Fruit fly (Drosophila melanogaster) whole organism, prepupa: ENCODE results near the gene Uck.

ENCODE experiments used
- Blimp-1 ChIP-seq: fragments of 200-800 bp; sonication (Bioruptor generic); optimal IDR thresholded peaks from 3 replicates; lab custom pipeline; 2017; ENCODE audit warnings: missing biosample characterization, missing genetic modification characterization, mild to moderate bottlenecking, moderate library complexity, missing genetic modification reagents
- CG10631 ChIP-seq: fragments of 200-800 bp; sonication (Bioruptor generic); optimal IDR thresholded peaks from 2 replicates; lab custom pipeline; 2016; ENCODE audit warnings: missing biosample characterization, missing genetic modification characterization
- CG10669 ChIP-seq: fragments of 200-800 bp; sonication (Bioruptor generic); optimal IDR thresholded peaks from 3 replicates; lab custom pipeline; 2018; ENCODE audit warnings: missing biosample characterization, mild to moderate bottlenecking, missing genetic modification characterization, moderate library complexity
- CG11902 ChIP-seq: fragments of 200-800 bp; sonication (Bioruptor generic); optimal IDR thresholded peaks from 3 replicates; lab custom pipeline; 2016; ENCODE audit warnings: missing biosample characterization, missing genetic modification characterization
- CG15336 ChIP-seq: fragments of 200-800 bp; sonication (Bioruptor generic); IDR thresholded peaks from 2 replicates; pipeline ENCODE4 v1.3.6; 2022; ENCODE audit warnings: missing biosample characterization, missing genetic modification characterization
- CG1621 ChIP-seq: fragments of 200-800 bp; sonication (Bioruptor generic); optimal IDR thresholded peaks from 3 replicates; lab custom pipeline; 2018; ENCODE audit warnings: missing biosample characterization, mild to moderate bottlenecking, missing genetic modification characterization
- CG3032 ChIP-seq: fragments of 200-800 bp; optimal IDR thresholded peaks from 2 replicates; lab custom pipeline; 2019; ENCODE audit warnings: missing biosample characterization, mild to moderate bottlenecking, missing genetic modification characterization, moderate library complexity
- CG32006 ChIP-seq: fragments of 200-800 bp; sonication (Bioruptor generic); optimal IDR thresholded peaks from 3 replicates; lab custom pipeline; 2017; ENCODE audit warnings: missing biosample characterization, mild to moderate bottlenecking, missing genetic modification characterization
- CG34406 ChIP-seq: fragments of 200-800 bp; sonication (Bioruptor generic); optimal IDR thresholded peaks from 3 replicates; lab custom pipeline; 2016; ENCODE audit warnings: missing biosample characterization, missing genetic modification characterization
- CG3919 ChIP-seq: fragments of 200-800 bp; sonication (Bioruptor generic); optimal IDR thresholded peaks from 3 replicates; lab custom pipeline; 2016; ENCODE audit warnings: missing biosample characterization, missing genetic modification characterization
- CG4318 ChIP-seq: fragments of 200-800 bp; sonication (Bioruptor generic); optimal IDR thresholded peaks from 3 replicates; lab custom pipeline; 2017; ENCODE audit warnings: missing biosample characterization, mild to moderate bottlenecking, missing genetic modification characterization
- CG6163 ChIP-seq: fragments of 200-800 bp; sonication (Bioruptor generic); IDR thresholded peaks from 3 replicates; pipeline ENCODE4 v1.3.6; 2022; ENCODE audit warnings: missing biosample characterization, missing genetic modification characterization
- CG6276 ChIP-seq: fragments of 200-800 bp; sonication (Bioruptor generic); optimal IDR thresholded peaks from 2 replicates; lab custom pipeline; 2017; ENCODE audit warnings: missing biosample characterization, mild to moderate bottlenecking, missing genetic modification characterization
- CG6808 ChIP-seq: fragments of 200-800 bp; sonication (Bioruptor generic); optimal IDR thresholded peaks from 3 replicates; lab custom pipeline; 2017; ENCODE audit warnings: missing biosample characterization, missing genetic modification characterization, mild to moderate bottlenecking, moderate library complexity, missing genetic modification reagents
- CG6854 ChIP-seq: fragments of 200-800 bp; sonication (Bioruptor generic); optimal IDR thresholded peaks from 2 replicates; lab custom pipeline; 2017; ENCODE audit warnings: missing biosample characterization, mild to moderate bottlenecking, missing genetic modification characterization
- CG7368 ChIP-seq: fragments of 200-800 bp; sonication (Bioruptor generic); optimal IDR thresholded peaks from 3 replicates; lab custom pipeline; 2016; ENCODE audit warnings: missing biosample characterization, missing genetic modification characterization
- CG8119 ChIP-seq: fragments of 200-800 bp; sonication (Bioruptor generic); IDR thresholded peaks from 3 replicates; pipeline ENCODE4 v1.3.6; 2022; ENCODE audit warnings: missing biosample characterization, missing genetic modification characterization
- CG8319 ChIP-seq: fragments of 200-800 bp; sonication (Bioruptor generic); optimal IDR thresholded peaks from 3 replicates; lab custom pipeline; 2016; ENCODE audit warnings: missing biosample characterization, missing genetic modification characterization
- CG8632 ChIP-seq: fragments of 200-800 bp; sonication (Bioruptor generic); optimal IDR thresholded peaks from 3 replicates; lab custom pipeline; 2016; ENCODE audit warnings: missing biosample characterization, missing genetic modification characterization
- CG9139 ChIP-seq: fragments of 200-800 bp; sonication (Bioruptor generic); optimal IDR thresholded peaks from 3 replicates; lab custom pipeline; 2017; ENCODE audit warnings: missing biosample characterization, mild to moderate bottlenecking, missing genetic modification characterization
- Eip75B ChIP-seq: fragments of 200-800 bp; sonication (Bioruptor generic); optimal IDR thresholded peaks from 3 replicates; lab custom pipeline; 2016; ENCODE audit warnings: missing biosample characterization, missing genetic modification characterization
- Eip78C ChIP-seq: fragments of 200-800 bp; sonication (Bioruptor generic); peaks from one replicate; lab custom pipeline; 2016; ENCODE audit warnings: missing biosample characterization, missing genetic modification characterization
- Ets21C ChIP-seq: fragments of 200-800 bp; sonication (Bioruptor generic); optimal IDR thresholded peaks from 3 replicates; lab custom pipeline; 2016; ENCODE audit warnings: missing biosample characterization, missing genetic modification characterization
- Ets96B ChIP-seq: fragments of 200-800 bp; optimal IDR thresholded peaks from 2 replicates; lab custom pipeline; 2019; ENCODE audit warnings: missing biosample characterization, mild to moderate bottlenecking, missing genetic modification characterization, moderate library complexity
- Gug ChIP-seq: fragments of 200-800 bp; sonication (Bioruptor generic); IDR thresholded peaks from 2 replicates; pipeline ENCODE4 v1.3.6; 2022; ENCODE audit warnings: missing biosample characterization, missing genetic modification characterization
- Hr4 ChIP-seq: fragments of 200-800 bp; sonication (Bioruptor generic); optimal IDR thresholded peaks from 3 replicates; lab custom pipeline; 2016; ENCODE audit warnings: missing biosample characterization, missing genetic modification characterization
- Met ChIP-seq: fragments of 200-800 bp; sonication (Bioruptor generic); optimal IDR thresholded peaks from 3 replicates; lab custom pipeline; 2016; ENCODE audit warnings: missing biosample characterization, missing genetic modification characterization
- OdsH ChIP-seq: fragments of 200-800 bp; sonication (Bioruptor generic); optimal IDR thresholded peaks from 3 replicates; lab custom pipeline; 2016; ENCODE audit warnings: missing biosample characterization, missing genetic modification characterization
- Sox102F ChIP-seq: fragments of 200-800 bp; sonication (Bioruptor generic); optimal IDR thresholded peaks from 2 replicates; lab custom pipeline; 2016; ENCODE audit warnings: missing biosample characterization, mild to moderate bottlenecking, missing genetic modification characterization
- Sox14 ChIP-seq: fragments of 200-800 bp; sonication (Bioruptor generic); optimal IDR thresholded peaks from 3 replicates; lab custom pipeline; 2016; ENCODE audit warnings: missing biosample characterization, missing genetic modification characterization
- Sox15 ChIP-seq: fragments of 200-800 bp; sonication (Bioruptor generic); optimal IDR thresholded peaks from 3 replicates; lab custom pipeline; 2016; ENCODE audit warnings: missing biosample characterization, missing genetic modification characterization
- achi ChIP-seq: fragments of 200-800 bp; sonication (Bioruptor generic); optimal IDR thresholded peaks from 3 replicates; lab custom pipeline; 2016; ENCODE audit warnings: missing biosample characterization, missing genetic modification characterization
- acj6 ChIP-seq: fragments of 200-800 bp; sonication (Bioruptor generic); optimal IDR thresholded peaks from 3 replicates; lab custom pipeline; 2016; ENCODE audit warnings: missing biosample characterization, missing genetic modification characterization
- dsx ChIP-seq: fragments of 200-800 bp; optimal IDR thresholded peaks from 3 replicates; lab custom pipeline; 2019; ENCODE audit warnings: missing biosample characterization, mild to moderate bottlenecking, missing genetic modification characterization, moderate library complexity; ENCODE audit not compliant: poor library complexity, severe bottlenecking
- eg ChIP-seq: fragments of 200-800 bp; sonication (Bioruptor generic); IDR thresholded peaks from 3 replicates; pipeline ENCODE4 v1.3.6; 2022; ENCODE audit warnings: missing biosample characterization, missing genetic modification characterization
- esn ChIP-seq: fragments of 200-800 bp; sonication (Bioruptor generic); optimal IDR thresholded peaks from 2 replicates; lab custom pipeline; 2016; ENCODE audit warnings: missing biosample characterization, mild to moderate bottlenecking, missing genetic modification characterization, moderate library complexity
- fd85E ChIP-seq: fragments of 200-800 bp; sonication (Bioruptor generic); optimal IDR thresholded peaks from 3 replicates; lab custom pipeline; 2016; ENCODE audit warnings: missing biosample characterization, missing genetic modification characterization
- fkh ChIP-seq: fragments of 200-800 bp; sonication (Bioruptor generic); optimal IDR thresholded peaks from 3 replicates; lab custom pipeline; 2017; ENCODE audit warnings: missing biosample characterization, mild to moderate bottlenecking, missing genetic modification characterization, moderate library complexity
- lz ChIP-seq: fragments of 200-800 bp; sonication (Bioruptor generic); optimal IDR thresholded peaks from 3 replicates; lab custom pipeline; 2016; ENCODE audit warnings: missing biosample characterization, missing genetic modification characterization
- pdm3 ChIP-seq: fragments of 200-800 bp; sonication (Bioruptor generic); optimal IDR thresholded peaks from 3 replicates; lab custom pipeline; 2016; ENCODE audit warnings: missing biosample characterization, missing genetic modification characterization
- salr ChIP-seq, 2 experiments: fragments of 200-800 bp; sonication (Bioruptor generic); optimal IDR thresholded peaks; 3 replicates each; lab custom pipeline; 2016 to 2018; ENCODE audit warnings: missing biosample characterization in 2 of 2, missing genetic modification characterization in 2 of 2, mild to moderate bottlenecking in 1 of 2
- spab ChIP-seq: fragments of 200-800 bp; sonication (Bioruptor generic); optimal IDR thresholded peaks from 2 replicates; lab custom pipeline; 2017; ENCODE audit warnings: missing biosample characterization, mild to moderate bottlenecking, missing genetic modification characterization, missing genetic modification reagents
- ss ChIP-seq, 2 experiments: fragments of 200-800 bp; sonication (Bioruptor generic); optimal IDR thresholded peaks; 2 replicates in 1 of 2; 3 replicates in 1 of 2; lab custom pipeline; 2017 to 2018; ENCODE audit warnings: mild to moderate bottlenecking in 2 of 2, missing biosample characterization in 2 of 2, missing genetic modification characterization in 2 of 2, moderate library complexity in 1 of 2
- vri ChIP-seq: fragments of 200-800 bp; sonication (Bioruptor generic); optimal IDR thresholded peaks from 3 replicates; lab custom pipeline; 2016; ENCODE audit warnings: missing biosample characterization, mild to moderate bottlenecking, missing genetic modification characterization

The Uck gene

DNA sequence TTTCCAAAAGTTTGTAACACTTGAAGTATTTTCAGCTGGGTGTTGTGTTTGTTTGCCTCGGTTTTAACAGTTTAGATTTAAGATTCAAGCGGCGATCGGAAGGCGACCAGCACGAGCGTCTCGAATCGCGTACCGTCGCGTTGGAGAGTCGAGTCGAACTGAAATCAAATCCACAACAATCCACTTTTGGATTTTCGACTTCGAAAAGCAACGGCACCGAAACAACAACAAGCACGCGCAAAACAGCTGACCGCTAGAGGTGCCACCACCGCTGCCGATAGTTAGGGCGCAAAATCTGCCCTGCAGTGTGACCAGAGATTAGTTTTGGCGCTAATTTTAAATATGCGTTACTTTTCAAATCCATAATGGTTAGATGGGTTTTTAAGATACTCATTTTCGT lies 18.9 kb upstream of the Uck start, which contains the start of gene jar:
Gene jar, minus strand, starts transcription at position 163 of the 400 bp plus-strand sequence.
- TF ChIP-seq Met (GFP tag; lab: Kevin White, UChicago) (no peak), CG8319 (GFP tag; lab: Kevin White, UChicago) (no peak), CG15336 (GFP tag; lab: Robert Waterston, UW) (peak; percentile 42; the same call in 1 of the 2 replicates), Blimp-1 (GFP tag; lab: Kevin White, UChicago) (no peak), Ets21C (no peak), dsx (GFP tag; lab: Kevin White, UChicago) (peak; percentile 42), Gug (GFP tag; lab: Robert Waterston, UW) (no peak), CG6163 (GFP tag; lab: Robert Waterston, UW) (peak; percentile 36; the same call in 1 of the 3 replicates), CG10669 (no peak), fkh (peak; percentile 47), CG11902 (no peak), CG6808 (no peak), Ets96B (tag; lab: Kevin White, UChicago) (peak; percentile 1), OdsH (no peak), CG7368 (GFP tag; lab: Kevin White, UChicago) (no peak), acj6 (no peak), CG34406 (GFP tag; lab: Kevin White, UChicago) (no peak), Sox14 (peak; percentile 28), CG9139 (GFP tag; lab: Kevin White, UChicago) (peak; percentile 15), fd85E (GFP tag; lab: Kevin White, UChicago) (no peak), ss (GFP tag; optimal IDR thresholded peaks at IDR 0.05; lab: Kevin White, UChicago) (peak; percentile 26 to 39), CG6854 (GFP tag; lab: Kevin White, UChicago) (peak; percentile 64), CG8632 (GFP tag; lab: Kevin White, UChicago) (no peak), Eip78C (GFP tag; lab: Kevin White, UChicago) (peak; percentile 81), esn (GFP tag; lab: Kevin White, UChicago) (peak; percentile 42), CG1621 (peak; percentile 10), CG6276 (GFP tag; lab: Kevin White, UChicago) (no peak), eg (GFP tag; lab: Robert Waterston, UW) (peak; percentile 24; the same call in 1 of the 3 replicates), CG8119 (GFP tag; lab: Robert Waterston, UW) (peak; percentile 26; the same call in 1 of the 3 replicates), spab (GFP tag; lab: Kevin White, UChicago) (no peak), CG3919 (GFP tag; lab: Kevin White, UChicago) (peak; percentile 21), CG3032 (peak; percentile 11), Eip75B (GFP tag; lab: Kevin White, UChicago) (peak; percentile 27), lz (GFP tag; lab: Kevin White, UChicago) (no peak), CG4318 (GFP tag; lab: Kevin White, UChicago) (no peak), salr (GFP tag; optimal IDR thresholded peaks at IDR 0.05; lab: Kevin White, UChicago) (no peak), pdm3 (GFP tag; lab: Kevin White, UChicago) (no peak), CG32006 (no peak), Sox15 (GFP tag; lab: Kevin White, UChicago) (no peak)
- TF ChIP-seq, all 60 proteins: peak for 17

DNA sequence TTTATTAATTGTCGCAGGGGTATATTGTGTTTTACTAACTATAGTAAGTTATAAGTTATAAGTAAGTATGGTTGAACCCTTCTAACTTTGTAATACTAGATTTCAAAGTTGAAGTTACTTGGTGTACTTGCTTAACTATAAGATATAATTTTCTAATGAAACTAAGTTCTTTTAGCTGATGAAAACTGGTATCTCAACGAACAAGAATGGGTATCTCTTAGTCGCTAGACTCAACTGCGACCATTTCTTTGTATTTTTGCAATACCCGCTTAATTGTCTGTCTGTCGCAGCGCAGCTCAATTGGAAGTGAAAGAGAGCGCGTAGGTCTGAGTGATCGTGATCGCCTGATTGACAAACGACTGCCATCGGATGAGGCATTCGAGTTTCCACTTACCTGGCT lies 17.7 kb upstream of the Uck start:
- TF ChIP-seq pdm3 (GFP tag; lab: Kevin White, UChicago) (no peak), CG10669 (no peak), CG8632 (GFP tag; lab: Kevin White, UChicago) (no peak), Eip78C (GFP tag; lab: Kevin White, UChicago) (peak; percentile 78), Hr4 (peak; percentile 41), esn (GFP tag; lab: Kevin White, UChicago) (no peak), Eip75B (GFP tag; lab: Kevin White, UChicago) (no peak), lz (GFP tag; lab: Kevin White, UChicago) (no peak), Sox102F (GFP tag; lab: Kevin White, UChicago) (no peak), CG6854 (GFP tag; lab: Kevin White, UChicago) (no peak), eg (GFP tag; lab: Robert Waterston, UW) (no peak), acj6 (no peak), Met (GFP tag; lab: Kevin White, UChicago) (peak; percentile 9), vri (GFP tag; lab: Kevin White, UChicago) (no peak), dsx (GFP tag; lab: Kevin White, UChicago) (peak; percentile 15), CG3919 (GFP tag; lab: Kevin White, UChicago) (no peak), CG10631 (GFP tag; lab: Kevin White, UChicago) (no peak), achi (GFP tag; lab: Kevin White, UChicago) (no peak), CG6808 (no peak)
